Fruit fly (Drosophila melanogaster) S2 (cell line): ENCODE results near the gene ND-13B.

Source experiments
- CG8478 ChIP-seq: fragments of >200 bp; optimal IDR thresholded peaks from 2 replicates; lab custom pipeline; 2018
- CTCF ChIP-seq, 2 experiments: fragments of >200 bp; optimal IDR thresholded peaks; 2 replicates each; lab custom pipeline; 2018

DNA sequence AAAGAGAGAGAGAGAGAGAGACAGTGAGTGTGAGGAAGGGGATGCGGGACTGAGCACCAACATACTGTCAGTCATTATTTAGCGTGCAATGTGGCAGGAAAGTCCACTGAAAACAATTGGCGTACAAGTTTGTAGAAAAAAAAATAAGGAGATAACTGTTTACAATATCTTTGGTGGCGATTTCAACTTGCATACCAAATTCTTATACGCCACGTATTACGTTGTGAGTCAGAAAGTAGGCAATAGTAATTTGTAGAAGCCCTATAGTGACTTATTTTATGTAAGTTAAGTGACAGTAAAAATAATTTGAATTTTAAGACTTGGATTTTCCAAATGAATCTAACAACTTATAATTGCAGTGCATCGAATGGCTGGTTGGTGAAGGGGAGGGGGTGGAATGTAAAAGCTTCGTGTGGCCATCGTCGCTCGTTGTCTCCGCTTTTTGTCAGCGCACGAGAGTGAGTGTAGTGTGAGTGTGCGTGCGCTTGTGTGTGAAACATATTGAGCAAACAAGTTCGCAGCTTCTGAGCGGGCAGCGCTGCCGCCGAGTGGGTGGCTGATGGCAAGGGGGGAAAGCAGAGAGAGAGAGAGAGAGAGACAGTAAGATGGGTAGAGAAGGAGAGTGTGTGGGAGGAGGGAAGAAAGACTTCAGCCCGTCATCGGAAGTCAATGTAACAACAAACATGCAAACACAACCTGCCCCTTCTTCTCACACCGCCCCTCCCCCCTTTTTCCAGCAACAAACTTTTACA lies 45.9 kb upstream of the ND-13B start:
- TF ChIP-seq CG8478 (no peak), CTCF (optimal IDR thresholded peaks at IDR 0.05; lab: Kevin White, UChicago) (no peak)
